Worm (Caenorhabditis elegans): Measurements from ENCODE around the gene F55F10.1.

DNA sequence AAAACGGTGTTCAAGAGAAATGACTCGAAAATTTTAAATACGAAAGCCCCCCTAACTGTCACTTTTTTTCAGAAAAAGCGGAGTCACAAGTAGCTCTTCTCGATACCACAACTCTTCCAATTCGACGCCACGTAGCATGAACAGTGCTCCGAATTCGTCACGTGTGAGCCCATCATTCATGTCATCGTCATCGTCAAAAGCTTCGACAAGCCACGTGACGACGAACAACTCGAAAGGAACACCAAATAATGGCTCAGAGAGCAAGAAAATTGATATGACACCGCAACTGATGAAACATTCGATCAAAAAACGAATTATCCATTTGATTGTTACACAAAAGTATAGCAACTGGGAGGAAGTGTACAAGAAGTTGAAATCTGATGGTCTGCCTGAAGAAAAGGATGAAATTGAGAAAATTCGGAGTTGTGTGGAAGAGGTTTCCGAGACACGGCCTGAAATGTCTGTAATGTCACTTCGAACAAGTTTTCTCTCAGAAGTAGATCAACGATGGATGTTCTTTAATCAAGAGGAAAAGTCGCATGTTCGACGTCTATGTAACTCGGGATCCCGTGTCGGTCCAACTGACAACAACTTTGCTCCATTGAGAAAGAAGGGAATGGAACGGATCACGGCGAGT, 50.8 kb downstream of the F55F10.1 start:
- TF ChIP-seq alr-1 (tag; optimal IDR thresholded peaks at IDR 0.05) (no peak), elt-1 (tag; optimal IDR thresholded peaks at IDR 0.05) (no peak), fos-1 (tag; optimal IDR thresholded peaks at IDR 0.05) (no peak)
